Worm (Caenorhabditis elegans) whole organism, early embryonic: Measurements from ENCODE around the gene R02F2.5.

Experiments
- B0310.2 ChIP-seq: sonication (generic microtip); optimal IDR thresholded peaks from 2 replicates; lab custom pipeline; 2016; ENCODE audit warnings: mild to moderate bottlenecking, missing genetic modification characterization, missing compliant biosample characterization
- F13C5.2 ChIP-seq: sonication (generic microtip); optimal IDR thresholded peaks from 2 replicates; lab custom pipeline; 2017; ENCODE audit warnings: mild to moderate bottlenecking, missing genetic modification characterization, inconsistent platforms, missing compliant biosample characterization
- ama-1 ChIP-seq: fragments of 150-350 bp; optimal IDR thresholded peaks from 2 replicates; lab custom pipeline; 2014
- ceh-36 ChIP-seq: sonication (generic microtip); optimal IDR thresholded peaks from 2 replicates; lab custom pipeline; 2016; ENCODE audit warnings: missing genetic modification characterization, inconsistent platforms, missing compliant biosample characterization
- ets-7 ChIP-seq: sonication (generic microtip); optimal IDR thresholded peaks from 2 replicates; lab custom pipeline; 2016; ENCODE audit warnings: missing genotype, missing genetic modification characterization, missing compliant biosample characterization
- hmg-4 ChIP-seq: fragments of 200-800 bp; sonication (Bioruptor generic); optimal IDR thresholded peaks from 2 replicates; lab custom pipeline; 2018; ENCODE audit warnings: mild to moderate bottlenecking, missing genetic modification characterization, missing compliant biosample characterization
- hnd-1 ChIP-seq: sonication (generic microtip); optimal IDR thresholded peaks from 2 replicates; lab custom pipeline; 2016; ENCODE audit warnings: missing genetic modification characterization, missing compliant biosample characterization
- pes-1 ChIP-seq: fragments of 200-800 bp; sonication (Bioruptor generic); IDR thresholded peaks from 2 replicates; pipeline ENCODE4 v1.3.6; 2022; ENCODE audit warnings: missing genetic modification reagents, missing genetic modification characterization, missing compliant biosample characterization
- scrt-1 ChIP-seq: fragments of 200-800 bp; sonication (Bioruptor generic); IDR thresholded peaks from 2 replicates; pipeline ENCODE4 v1.3.6; 2022; ENCODE audit warnings: missing genetic modification characterization, missing compliant biosample characterization
- tbx-37 ChIP-seq: fragments of 200-800 bp; sonication (Bioruptor generic); conservative IDR thresholded peaks from 2 replicates; pipeline ENCODE4 v1.3.6; 2022; ENCODE audit warnings: missing genetic modification reagents, missing genetic modification characterization, missing compliant biosample characterization

- TF ChIP-seq scrt-1 (GFP tag; lab: Robert Waterston, UW) (no peak), ama-1 (lab: Kevin White, UChicago) (no peak), F13C5.2 (tag; lab: Kevin White, UChicago) (no peak), hmg-4 (GFP tag; lab: Kevin White, UChicago) (no peak), hnd-1 (tag; lab: Kevin White, UChicago) (no peak), ets-7 (tag; lab: Kevin White, UChicago) (no peak), B0310.2 (tag; lab: Kevin White, UChicago) (no peak), ceh-36 (tag; lab: Kevin White, UChicago) (no peak), tbx-37 (GFP tag; lab: Robert Waterston, UW) (no peak), pes-1 (GFP tag; lab: Robert Waterston, UW) (no peak)
Observed at ce11 chrIII:5464077-5464476, 15.0 kb upstream of the R02F2.5 start, which contains the start of gene F48E8.2.
